Fruit fly (Drosophila melanogaster) whole organism, embryonic: ENCODE results near the gene Ubc7.

Experiments
- Awh ChIP-seq: fragments of 200-800 bp; sonication (Bioruptor generic); IDR thresholded peaks from 2 replicates; pipeline ENCODE4, ENCODE4 v1.3.6; 2022; ENCODE audit warnings: missing biosample characterization, missing genetic modification characterization
- C15 ChIP-seq: fragments of 200-800 bp; sonication (Bioruptor generic); IDR thresholded peaks from 3 replicates; pipeline ENCODE4 v1.3.6; 2022; ENCODE audit warnings: missing biosample characterization, missing genetic modification characterization
- CG11398 ChIP-seq: fragments of 200-800 bp; sonication (Bioruptor generic); optimal IDR thresholded peaks from 2 replicates; lab custom pipeline; 2016; ENCODE audit warnings: missing biosample characterization, missing genetic modification characterization
- CG11456 ChIP-seq: fragments of 200-800 bp; sonication (Bioruptor generic); IDR thresholded peaks from 3 replicates; pipeline ENCODE4 v1.3.6; 2022; ENCODE audit warnings: missing biosample characterization, missing genetic modification characterization
- CG11695 ChIP-seq: fragments of 200-800 bp; sonication (Bioruptor generic); IDR thresholded peaks from 3 replicates; pipeline ENCODE4 v1.3.6; 2022; ENCODE audit warnings: missing biosample characterization, missing genetic modification characterization
- CG12942 ChIP-seq: fragments of 200-800 bp; sonication (Bioruptor generic); optimal IDR thresholded peaks from 3 replicates; lab custom pipeline; 2016; ENCODE audit warnings: missing biosample characterization, missing genetic modification characterization
- CG13424 ChIP-seq: fragments of 200-800 bp; sonication (Bioruptor generic); optimal IDR thresholded peaks from 2 replicates; lab custom pipeline; 2019; ENCODE audit warnings: missing biosample characterization, mild to moderate bottlenecking, missing genetic modification characterization, moderate library complexity
- CG13624 ChIP-seq: fragments of 200-800 bp; sonication (Bioruptor generic); optimal IDR thresholded peaks from 2 replicates; lab custom pipeline; 2016; ENCODE audit warnings: missing biosample characterization, missing genetic modification characterization
- CG13894 ChIP-seq: fragments of 200-800 bp; sonication (Bioruptor generic); optimal IDR thresholded peaks from 3 replicates; lab custom pipeline; 2018; ENCODE audit warnings: missing biosample characterization, mild to moderate bottlenecking, missing genetic modification characterization, moderate library complexity
- CG14050 ChIP-seq: fragments of 200-800 bp; sonication (Bioruptor generic); IDR thresholded peaks from 3 replicates; pipeline ENCODE4 v1.3.6; 2022; ENCODE audit warnings: missing biosample characterization, missing genetic modification characterization
- CG15696 ChIP-seq: fragments of 200-800 bp; sonication (Bioruptor generic); optimal IDR thresholded peaks from 2 replicates; lab custom pipeline; 2019; ENCODE audit warnings: missing biosample characterization, mild to moderate bottlenecking, missing genetic modification characterization, moderate library complexity
- CG17912 ChIP-seq: fragments of 200-800 bp; sonication (Bioruptor generic); optimal IDR thresholded peaks from 2 replicates; lab custom pipeline; 2018; ENCODE audit warnings: missing biosample characterization, mild to moderate bottlenecking, missing genetic modification characterization
- CG18011 ChIP-seq: fragments of 200-800 bp; sonication (Bioruptor generic); optimal IDR thresholded peaks from 2 replicates; lab custom pipeline; 2017; ENCODE audit warnings: missing biosample characterization, missing genetic modification characterization, mild to moderate bottlenecking, moderate library complexity, missing genotype
- CG18476 ChIP-seq: fragments of 200-800 bp; sonication (Bioruptor generic); optimal IDR thresholded peaks from 2 replicates; lab custom pipeline; 2016; ENCODE audit warnings: missing biosample characterization, mild to moderate bottlenecking, missing genetic modification characterization
- CG30431 ChIP-seq: fragments of 200-800 bp; sonication (Bioruptor generic); optimal IDR thresholded peaks from 2 replicates; lab custom pipeline; 2017; ENCODE audit warnings: missing biosample characterization, missing genetic modification characterization
- CG3065 ChIP-seq: fragments of 200-800 bp; sonication (Bioruptor generic); optimal IDR thresholded peaks from 2 replicates; lab custom pipeline; 2016; ENCODE audit warnings: missing biosample characterization, missing genetic modification characterization
- CG31224 ChIP-seq: fragments of 200-800 bp; sonication (Bioruptor generic); IDR thresholded peaks from 2 replicates; pipeline ENCODE4 v1.3.6; 2022; ENCODE audit warnings: missing biosample characterization, missing genetic modification characterization
- CG3281 ChIP-seq: fragments of 200-800 bp; sonication (Bioruptor generic); optimal IDR thresholded peaks from 3 replicates; lab custom pipeline; 2017; ENCODE audit warnings: missing biosample characterization, mild to moderate bottlenecking, missing genetic modification characterization
- CG6272 ChIP-seq: fragments of 200-800 bp; sonication (Bioruptor generic); IDR thresholded peaks from 2 replicates; pipeline ENCODE4 v1.3.6; 2022; ENCODE audit warnings: missing biosample characterization, missing genetic modification characterization
- CG7357 ChIP-seq: fragments of 200-800 bp; sonication (Bioruptor generic); IDR thresholded peaks from 3 replicates; pipeline ENCODE4 v1.3.6; 2022; ENCODE audit warnings: missing biosample characterization, missing genetic modification characterization
- CG7745 ChIP-seq: fragments of 200-800 bp; sonication (Bioruptor generic); optimal IDR thresholded peaks from 2 replicates; lab custom pipeline; 2018; ENCODE audit warnings: missing biosample characterization, mild to moderate bottlenecking, missing genetic modification characterization, moderate library complexity
- CG9876 ChIP-seq: fragments of 200-800 bp; sonication (Bioruptor generic); optimal IDR thresholded peaks from 2 replicates; lab custom pipeline; 2016; ENCODE audit warnings: missing biosample characterization, missing genetic modification characterization
- Deaf1 ChIP-seq: fragments of 200-800 bp; optimal IDR thresholded peaks from 3 replicates; lab custom pipeline; 2019; ENCODE audit warnings: missing biosample characterization, mild to moderate bottlenecking, missing genetic modification characterization, moderate library complexity
- Dip2 ChIP-seq: fragments of 200-800 bp; sonication (Bioruptor generic); IDR thresholded peaks from 2 replicates; pipeline ENCODE4 v1.3.6; 2022; ENCODE audit warnings: missing biosample characterization, missing genetic modification characterization
- Fer1 ChIP-seq: fragments of 200-800 bp; sonication (Bioruptor generic); optimal IDR thresholded peaks from 2 replicates; lab custom pipeline; 2017; ENCODE audit warnings: missing biosample characterization, mild to moderate bottlenecking, missing genetic modification characterization
- HLH54F ChIP-seq: fragments of 200-800 bp; sonication (Bioruptor generic); optimal IDR thresholded peaks from 3 replicates; lab custom pipeline; 2016; ENCODE audit warnings: missing biosample characterization, missing genetic modification characterization
- Hmx ChIP-seq: fragments of 200-800 bp; sonication (Bioruptor generic); optimal IDR thresholded peaks from 2 replicates; lab custom pipeline; 2016; ENCODE audit warnings: missing biosample characterization, missing genetic modification characterization
- Hr39 ChIP-seq: fragments of >200 bp; optimal IDR thresholded peaks from 2 replicates; lab custom pipeline; 2017
- Hr51 ChIP-seq, 2 experiments: fragments of 200-800 bp; sonication (Bioruptor generic); optimal IDR thresholded peaks; 2 replicates in 1 of 2; 3 replicates in 1 of 2; lab custom pipeline; 2016 to 2018; ENCODE audit warnings: missing biosample characterization in 2 of 2, missing genetic modification characterization in 2 of 2, mild to moderate bottlenecking in 1 of 2, moderate library complexity in 1 of 2
- Oli ChIP-seq: fragments of 200-800 bp; sonication (Bioruptor generic); optimal IDR thresholded peaks from 2 replicates; lab custom pipeline; 2018; ENCODE audit warnings: missing biosample characterization, mild to moderate bottlenecking, missing genetic modification characterization, moderate library complexity
- PHDP ChIP-seq: fragments of 200-800 bp; sonication (Bioruptor generic); optimal IDR thresholded peaks from 3 replicates; lab custom pipeline; 2018; ENCODE audit warnings: missing biosample characterization, mild to moderate bottlenecking, missing genetic modification characterization, moderate library complexity
- Taf1 ChIP-seq: fragments of 200-800 bp; sonication (Bioruptor generic); IDR thresholded peaks from 2 replicates; pipeline ENCODE4 v1.3.6; 2022; ENCODE audit warnings: missing biosample characterization, missing genetic modification characterization
- chm ChIP-seq: fragments of 200-800 bp; sonication (Bioruptor generic); IDR thresholded peaks from 2 replicates; pipeline ENCODE4 v1.3.6; 2022; ENCODE audit warnings: missing biosample characterization, missing genetic modification characterization
- ci ChIP-seq: fragments of 200-800 bp; sonication (Bioruptor generic); IDR thresholded peaks from 3 replicates; pipeline ENCODE4 v1.3.6; 2022; ENCODE audit warnings: missing biosample characterization, missing genetic modification characterization
- emc ChIP-seq: fragments of 200-800 bp; sonication (Bioruptor generic); optimal IDR thresholded peaks from 2 replicates; lab custom pipeline; 2016; ENCODE audit warnings: missing biosample characterization, missing genetic modification characterization
- gfzf ChIP-seq: fragments of 200-800 bp; sonication (Bioruptor generic); optimal IDR thresholded peaks from 2 replicates; lab custom pipeline; 2016; ENCODE audit warnings: missing biosample characterization, mild to moderate bottlenecking, missing genetic modification characterization, moderate library complexity
- gt ChIP-seq: fragments of 200-800 bp; sonication (Bioruptor generic); IDR thresholded peaks from 2 replicates; pipeline ENCODE4 v1.3.6; 2022; ENCODE audit warnings: missing biosample characterization, missing genetic modification characterization
- her ChIP-seq: fragments of 200-800 bp; sonication (Bioruptor generic); optimal IDR thresholded peaks from 2 replicates; lab custom pipeline; 2016; ENCODE audit warnings: missing biosample characterization, missing genetic modification characterization
- ind ChIP-seq: fragments of 200-800 bp; sonication (Bioruptor generic); optimal IDR thresholded peaks from 3 replicates; lab custom pipeline; 2016; ENCODE audit warnings: missing biosample characterization, missing genetic modification characterization
- kah ChIP-seq: fragments of 200-800 bp; sonication (Bioruptor generic); optimal IDR thresholded peaks from 2 replicates; lab custom pipeline; 2018; ENCODE audit warnings: missing biosample characterization, mild to moderate bottlenecking, missing genetic modification characterization
- p53 ChIP-seq: fragments of 200-800 bp; sonication (Bioruptor generic); optimal IDR thresholded peaks from 2 replicates; lab custom pipeline; 2016; ENCODE audit warnings: missing biosample characterization, missing genetic modification characterization
- pan ChIP-seq, 4 experiments: fragments of >200 bp in 3 of 4; fragments of 200-800 bp in 1 of 4; sonication (Bioruptor generic) in 1 of 4; optimal IDR thresholded peaks in 3 of 4; IDR thresholded peaks in 1 of 4; 2 replicates each; pipeline versions ENCODE4 v1.3.6 to Lab custom; 2017 to 2022; ENCODE audit warnings: missing biosample characterization in 2 of 4, missing genetic modification characterization in 2 of 4, mixed read lengths in 1 of 4
- pzg ChIP-seq: fragments of 200-800 bp; sonication (Bioruptor generic); optimal IDR thresholded peaks from 3 replicates; lab custom pipeline; 2018; ENCODE audit warnings: missing biosample characterization, mild to moderate bottlenecking, missing genetic modification characterization, moderate library complexity
- shn ChIP-seq: fragments of 200-800 bp; sonication (Bioruptor generic); optimal IDR thresholded peaks from 3 replicates; lab custom pipeline; 2016; ENCODE audit warnings: missing biosample characterization, missing genetic modification characterization
- sima ChIP-seq: fragments of 200-800 bp; sonication (Bioruptor generic); optimal IDR thresholded peaks from 2 replicates; lab custom pipeline; 2016; ENCODE audit warnings: missing biosample characterization, missing genetic modification characterization
- slbo ChIP-seq: fragments of 200-800 bp; sonication (Bioruptor generic); IDR thresholded peaks from 2 replicates; pipeline ENCODE4 v1.3.6; 2022; ENCODE audit warnings: missing biosample characterization, missing genetic modification characterization
- tgo ChIP-seq: fragments of 200-800 bp; sonication (Bioruptor generic); IDR thresholded peaks from 3 replicates; pipeline ENCODE4 v1.3.6; 2022; ENCODE audit warnings: missing biosample characterization, missing genetic modification characterization
- tna ChIP-seq: fragments of 200-800 bp; sonication (Bioruptor generic); IDR thresholded peaks from 2 replicates; pipeline ENCODE4 v1.3.6; 2022; ENCODE audit warnings: missing biosample characterization, missing genetic modification characterization; ENCODE audit not compliant: partially characterized antibody
- vfl ChIP-seq: fragments of 200-800 bp; sonication (Bioruptor generic); optimal IDR thresholded peaks from 2 replicates; lab custom pipeline; 2016; ENCODE audit warnings: missing biosample characterization, missing genetic modification characterization
- z ChIP-seq: fragments of 200-800 bp; sonication (Bioruptor generic); IDR thresholded peaks from 3 replicates; pipeline ENCODE4 v1.3.6; 2022; ENCODE audit warnings: missing biosample characterization, missing genetic modification characterization
- zen2 ChIP-seq: fragments of 200-800 bp; sonication (Bioruptor generic); IDR thresholded peaks from 3 replicates; pipeline ENCODE4 v1.3.6; 2022; ENCODE audit warnings: missing biosample characterization, missing genetic modification characterization; ENCODE audit not compliant: partially characterized antibody

Ubc7 gene

DNA sequence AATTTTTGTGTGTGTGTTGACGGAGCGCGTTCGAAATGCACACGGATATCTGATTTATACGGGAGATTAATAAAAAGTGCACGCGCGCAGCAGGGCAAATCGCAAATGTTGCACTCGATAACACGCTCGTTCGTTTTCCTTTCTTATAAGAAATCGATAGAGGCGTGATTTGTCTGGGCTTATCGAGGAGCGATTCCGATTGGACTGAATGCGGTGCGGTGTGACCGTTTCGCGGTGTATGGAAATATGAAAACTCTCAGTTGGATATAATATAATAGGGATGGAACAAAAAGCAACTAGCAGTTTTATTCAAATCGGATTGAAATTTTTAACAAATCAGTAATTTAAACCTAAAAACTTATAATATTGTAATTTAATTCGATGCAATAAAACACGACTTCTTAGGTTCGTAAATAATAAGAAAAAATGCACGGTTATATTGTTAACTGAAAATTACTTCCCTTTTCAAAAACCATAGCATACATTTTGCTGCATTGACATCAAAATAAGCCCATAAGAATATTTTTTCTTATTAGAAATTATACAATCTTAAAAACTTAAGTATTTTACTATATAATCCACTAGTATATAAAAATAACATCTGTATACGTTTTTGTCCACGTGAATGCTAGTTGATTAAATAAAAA is 6.3 kb upstream of the Ubc7 start, which contains the start of gene CanA-14F (continued):
- no peak for TF ChIP-seq CG17912 (GFP tag; lab: Kevin White, UChicago)
- TF ChIP-seq CG9876 (GFP tag; lab: Kevin White, UChicago) = no peak
- TF ChIP-seq CG6272 (GFP tag; lab: Robert Waterston, UW) = no peak
- TF ChIP-seq gt (GFP tag; lab: Robert Waterston, UW) = no peak
- TF ChIP-seq CG3065 = no peak
- peak; percentile 53 for TF ChIP-seq pzg
- TF ChIP-seq CG13894 (tag; lab: Kevin White, UChicago) = peak; percentile 1
- TF ChIP-seq chm (GFP tag; lab: Robert Waterston, UW) = no peak
- TF ChIP-seq CG13424 (tag; lab: Kevin White, UChicago) = no peak
- TF ChIP-seq tgo (GFP tag; lab: Robert Waterston, UW) = no peak
- TF ChIP-seq z (GFP tag; lab: Robert Waterston, UW) = no peak
- no peak for TF ChIP-seq Oli (tag; lab: Kevin White, UChicago)
- no peak for TF ChIP-seq CG11456 (GFP tag; lab: Robert Waterston, UW)
- no peak for TF ChIP-seq CG14050
- no peak for TF ChIP-seq sima (GFP tag; lab: Kevin White, UChicago)
- peak; percentile 79 for TF ChIP-seq tna (GFP tag; lab: Robert Waterston, UW)
- no peak for TF ChIP-seq CG12942 (GFP tag; lab: Kevin White, UChicago)
- TF ChIP-seq CG13624 = no peak
- no peak for TF ChIP-seq CG7745 (tag; lab: Kevin White, UChicago)
- TF ChIP-seq shn = no peak
- TF ChIP-seq PHDP = no peak
- TF ChIP-seq CG11398 (GFP tag; lab: Kevin White, UChicago) = no peak
- TF ChIP-seq ci = no peak
- TF ChIP-seq Awh = no peak
- no peak for TF ChIP-seq CG30431 (GFP tag; lab: Kevin White, UChicago)
- TF ChIP-seq CG11695 (GFP tag; lab: Robert Waterston, UW) = no peak
- no peak for TF ChIP-seq p53 (GFP tag; lab: Kevin White, UChicago)
- TF ChIP-seq zen2 (GFP tag; lab: Robert Waterston, UW) = peak; percentile 57; the same call in 2 of the 3 replicates
- no peak for TF ChIP-seq Fer1 (GFP tag; lab: Kevin White, UChicago)
- TF ChIP-seq CG31224 (GFP tag; lab: Robert Waterston, UW) = no peak
- TF ChIP-seq Dip2 (GFP tag; lab: Robert Waterston, UW) = no peak
- no peak for TF ChIP-seq C15 (GFP tag; lab: Robert Waterston, UW)
- TF ChIP-seq gfzf (GFP tag; lab: Kevin White, UChicago) = peak; percentile 53
- TF ChIP-seq HLH54F (GFP tag; lab: Kevin White, UChicago) = no peak
- no peak for TF ChIP-seq Hmx (GFP tag; lab: Kevin White, UChicago)
- no peak for TF ChIP-seq CG15696 (tag; lab: Kevin White, UChicago)
- no peak for TF ChIP-seq CG3281
- TF ChIP-seq Deaf1 (tag; lab: Kevin White, UChicago) = no peak
- TF ChIP-seq ind (GFP tag; lab: Kevin White, UChicago) = no peak
- no peak for TF ChIP-seq emc (GFP tag; lab: Kevin White, UChicago)
- no peak for TF ChIP-seq Hr39 (lab: Kevin White, UChicago)
- TF ChIP-seq pan (optimal IDR thresholded peaks at IDR 0.05; lab: Kevin White, UChicago) = no peak
- no peak for TF ChIP-seq pan (GFP tag; optimal IDR thresholded peaks at IDR 0.05 in 1 of 2, IDR thresholded peaks at IDR 0.05 in 1 of 2)
- no peak for TF ChIP-seq CG7357 (GFP tag; lab: Robert Waterston, UW)
- TF ChIP-seq Hr51 (GFP tag; optimal IDR thresholded peaks at IDR 0.05; lab: Kevin White, UChicago) = no peak
- TF ChIP-seq CG18011 (GFP tag; lab: Kevin White, UChicago) = no peak
- no peak for TF ChIP-seq CG18476 (GFP tag; lab: Kevin White, UChicago)
- no peak for TF ChIP-seq Taf1 (GFP tag; lab: Robert Waterston, UW)
- peak; percentile 27; the same call in 1 of the 2 replicates for TF ChIP-seq slbo
- TF ChIP-seq kah (GFP tag; lab: Kevin White, UChicago) = no peak
- TF ChIP-seq her (GFP tag; lab: Kevin White, UChicago) = no peak
- no peak for TF ChIP-seq vfl (GFP tag; lab: Kevin White, UChicago)
